Worm (Caenorhabditis elegans) whole organism, young adult: ENCODE data around the gene str-141.

Experiments used
- B0336.3 ChIP-seq: fragments of 200-800 bp; sonication (Bioruptor generic); IDR thresholded peaks from 2 replicates; pipeline ENCODE4 v1.3.6; 2022; ENCODE audit warnings: missing genetic modification characterization, missing compliant biosample characterization
- F57C9.4 ChIP-seq: sonication (generic microtip); optimal IDR thresholded peaks from 2 replicates; lab custom pipeline; 2017; ENCODE audit warnings: mild to moderate bottlenecking, missing genetic modification characterization, missing compliant biosample characterization
- ama-1 ChIP-seq, 3 experiments: fragments of 150-350 bp in 1 of 3; sonication (generic microtip) in 2 of 3; optimal IDR thresholded peaks; 2 replicates each; lab custom pipeline; 2014 to 2018; ENCODE audit warnings: missing biosample characterization in 2 of 3, missing genetic modification characterization in 2 of 3, missing genetic modification reagents in 2 of 3
- attf-3 ChIP-seq: fragments of 200-800 bp; sonication (Bioruptor generic); conservative IDR thresholded peaks from 2 replicates; pipeline ENCODE4 v1.3.6; 2022; ENCODE audit warnings: missing genetic modification reagents, missing genetic modification characterization, missing compliant biosample characterization
- lin-35 ChIP-seq, 3 experiments: fragments of 150-350 bp in 2 of 3; sonication (generic microtip) in 1 of 3; optimal IDR thresholded peaks; 2 replicates each; lab custom pipeline; 2014 to 2018; ENCODE audit warnings: missing biosample characterization in 3 of 3, missing genetic modification characterization in 3 of 3, missing genetic modification reagents in 3 of 3
- nhr-90 ChIP-seq: sonication (generic microtip); optimal IDR thresholded peaks from 2 replicates; lab custom pipeline; 2016; ENCODE audit warnings: missing genotype, mild to moderate bottlenecking, missing genetic modification characterization, missing compliant biosample characterization
- ztf-22 ChIP-seq: fragments of 200-800 bp; sonication (Bioruptor generic); optimal IDR thresholded peaks from 2 replicates; lab custom pipeline; 2018; ENCODE audit warnings: mild to moderate bottlenecking, missing genetic modification characterization, moderate library complexity, missing compliant biosample characterization

DNA sequence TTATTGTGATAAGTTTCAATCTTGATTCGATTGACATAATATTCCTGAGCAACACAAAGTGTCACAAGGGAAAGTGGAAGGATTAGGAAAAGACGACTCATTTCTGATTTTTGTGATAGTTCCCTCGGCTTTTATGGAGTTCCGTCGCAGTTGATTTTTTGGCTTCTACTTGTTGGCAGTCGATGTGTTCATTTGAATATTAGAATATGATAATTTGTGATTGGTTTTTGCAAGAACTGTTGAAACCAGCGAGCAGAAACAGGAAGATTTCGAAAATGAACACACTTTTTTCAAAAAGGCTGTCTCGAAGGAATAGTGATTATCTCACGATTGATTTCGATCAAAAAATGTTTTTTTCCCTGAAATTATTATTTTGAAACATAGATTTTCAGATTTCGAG lies 10.6 kb upstream of the str-141 start, which contains the start of gene T02E9.6:
- no peak for TF ChIP-seq nhr-90 (tag; lab: Kevin White, UChicago)
- TF ChIP-seq B0336.3: no peak
- TF ChIP-seq attf-3: no peak
- TF ChIP-seq ztf-22 (GFP tag; lab: Kevin White, UChicago): no peak
- no peak for TF ChIP-seq ama-1 (optimal IDR thresholded peaks at IDR 0.05; lab: Kevin White, UChicago)
- no peak for TF ChIP-seq ama-1 (GFP tag; optimal IDR thresholded peaks at IDR 0.05; lab: Kevin White, UChicago)
- TF ChIP-seq F57C9.4 (tag; lab: Kevin White, UChicago): no peak
- TF ChIP-seq lin-35 (GFP tag; optimal IDR thresholded peaks at IDR 0.05; lab: Kevin White, UChicago): no peak
